Worm (Caenorhabditis elegans) whole organism, L1 larva: ENCODE data around the gene szy-4.

Experiments used
- ceh-63 ChIP-seq: fragments of 200-800 bp; sonication (Bioruptor generic); optimal IDR thresholded peaks from 2 replicates; lab custom pipeline; 2018; ENCODE audit warnings: mild to moderate bottlenecking, missing genetic modification characterization, missing compliant biosample characterization
- hpl-2 ChIP-seq: fragments of 150-350 bp; optimal IDR thresholded peaks from 2 replicates; lab custom pipeline; 2014; ENCODE audit warnings: missing biosample characterization, missing genetic modification reagents, missing genetic modification characterization
- lin-14 ChIP-seq: fragments of 200-800 bp; sonication (Bioruptor generic); optimal IDR thresholded peaks from 2 replicates; lab custom pipeline; 2018; ENCODE audit warnings: mild to moderate bottlenecking, missing genetic modification characterization, moderate library complexity, missing compliant biosample characterization
- nhr-11 ChIP-seq: fragments of 150-350 bp; optimal IDR thresholded peaks from 2 replicates; lab custom pipeline; 2014; ENCODE audit warnings: missing biosample characterization, missing genetic modification characterization
- tbx-2 ChIP-seq: sonication (generic microtip); optimal IDR thresholded peaks from 2 replicates; lab custom pipeline; 2016; ENCODE audit warnings: missing genetic modification characterization, missing compliant biosample characterization
- ztf-4 ChIP-seq: fragments of 150-350 bp; optimal IDR thresholded peaks from 2 replicates; lab custom pipeline; 2014; ENCODE audit warnings: missing biosample characterization, missing genetic modification characterization

- TF ChIP-seq hpl-2 (GFP tag; lab: Kevin White, UChicago) (no peak), lin-14 (GFP tag; lab: Kevin White, UChicago) (peak; percentile 14), ztf-4 (no peak), nhr-11 (tag; lab: Kevin White, UChicago) (no peak), ceh-63 (GFP tag; lab: Kevin White, UChicago) (no peak), tbx-2 (tag; lab: Kevin White, UChicago) (no peak)
These were observed 33.3 kb upstream of the szy-4 start for ce11 chrII:6165152-6165551.
